Worm (Caenorhabditis elegans): ENCODE data around the gene Y105C5B.8.
A peak's percentile ranks its signal among the peaks of the same experiment; 100 is the strongest.

Gene Y105C5B.8

ce11 chrIV:15930281-15930680 lies 3.6 kb upstream of the Y105C5B.8 start, which contains the start of gene Y105C5B.9:
Gene Y105C5B.9 (plus strand): TSS chrIV:15930581.
- TF ChIP-seq T22C8.4 (GFP tag; IDR thresholded peaks at IDR 0.05) (no peak), ztf-23 (GFP tag; IDR thresholded peaks at IDR 0.05) (no peak), ztf-29 (GFP tag; IDR thresholded peaks at IDR 0.05) (no peak), klf-2 (GFP tag; conservative IDR thresholded peaks at IDR 0.05) (no peak), tab-1 (GFP tag; IDR thresholded peaks at IDR 0.05) (no peak), cog-1 (tag; optimal IDR thresholded peaks at IDR 0.05) (no peak), ref-1 (GFP tag; conservative IDR thresholded peaks at IDR 0.05) (no peak), med-1 (GFP tag; optimal IDR thresholded peaks at IDR 0.05; ENCODE audit: insufficient read depth) (no peak), flt-1 (GFP tag; IDR thresholded peaks at IDR 0.05) (no peak)

DNA sequence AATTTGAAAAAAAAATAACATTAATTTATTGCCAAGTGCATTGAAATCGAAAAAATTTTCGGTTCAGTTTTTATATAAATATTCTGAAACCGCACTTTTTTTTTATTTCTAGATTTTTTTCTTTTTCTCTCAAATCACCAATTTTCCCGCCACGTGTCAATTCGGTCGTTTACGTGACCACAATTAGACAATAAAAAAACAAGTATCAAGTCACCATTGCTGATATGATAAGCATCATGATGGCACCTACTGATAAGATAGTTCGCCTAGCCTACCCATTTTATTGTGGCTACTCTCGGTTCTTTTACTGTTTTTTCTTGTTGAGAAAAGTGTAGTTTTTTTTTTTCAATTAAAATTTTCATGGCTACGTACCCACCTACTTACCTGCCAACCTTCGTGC lies 3.2 kb upstream of the Y105C5B.8 start:
- TF ChIP-seq flt-1 (GFP tag; IDR thresholded peaks at IDR 0.05): no peak
- no peak for TF ChIP-seq cog-1 (tag; optimal IDR thresholded peaks at IDR 0.05)
- no peak for TF ChIP-seq T22C8.4 (GFP tag; IDR thresholded peaks at IDR 0.05)
- no peak for TF ChIP-seq ref-1 (GFP tag; conservative IDR thresholded peaks at IDR 0.05)
- TF ChIP-seq klf-2 (GFP tag; conservative IDR thresholded peaks at IDR 0.05): no peak
- TF ChIP-seq tab-1 (GFP tag; IDR thresholded peaks at IDR 0.05): no peak
- no peak for TF ChIP-seq med-1 (GFP tag; optimal IDR thresholded peaks at IDR 0.05; ENCODE audit: insufficient read depth)
- no peak for TF ChIP-seq ztf-29 (GFP tag; IDR thresholded peaks at IDR 0.05)
- no peak for TF ChIP-seq ztf-23 (GFP tag; IDR thresholded peaks at IDR 0.05)

DNA sequence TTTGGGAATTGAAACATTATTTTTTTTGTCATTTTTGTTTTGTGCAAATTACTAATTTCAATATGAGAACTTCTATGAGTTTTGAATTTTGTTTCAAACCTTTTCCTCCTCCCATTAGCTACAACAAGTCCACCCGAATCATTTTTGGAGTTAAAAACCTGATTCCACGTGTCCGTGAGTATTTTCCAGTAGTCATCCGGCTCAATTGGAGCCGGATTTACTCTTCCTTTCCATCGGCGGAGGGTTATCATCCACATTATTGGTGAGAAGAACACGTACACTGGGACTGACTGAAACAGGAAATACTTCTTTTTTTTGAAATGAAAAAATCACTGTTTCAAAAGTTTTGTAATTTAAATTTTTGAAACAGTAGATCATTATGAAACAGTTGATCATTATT lies 3.6 kb downstream of the Y105C5B.8 start:
- TF ChIP-seq klf-2 (GFP tag; conservative IDR thresholded peaks at IDR 0.05): no peak
- TF ChIP-seq ztf-23 (GFP tag; IDR thresholded peaks at IDR 0.05): no peak
- no peak for TF ChIP-seq cog-1 (tag; optimal IDR thresholded peaks at IDR 0.05)
- no peak for TF ChIP-seq flt-1 (GFP tag; IDR thresholded peaks at IDR 0.05)
- TF ChIP-seq ref-1 (GFP tag; conservative IDR thresholded peaks at IDR 0.05): no peak
- no peak for TF ChIP-seq med-1 (GFP tag; optimal IDR thresholded peaks at IDR 0.05; ENCODE audit: insufficient read depth)
- TF ChIP-seq ztf-29 (GFP tag; IDR thresholded peaks at IDR 0.05): no peak
- TF ChIP-seq tab-1 (GFP tag; IDR thresholded peaks at IDR 0.05): no peak
- no peak for TF ChIP-seq T22C8.4 (GFP tag; IDR thresholded peaks at IDR 0.05)

DNA sequence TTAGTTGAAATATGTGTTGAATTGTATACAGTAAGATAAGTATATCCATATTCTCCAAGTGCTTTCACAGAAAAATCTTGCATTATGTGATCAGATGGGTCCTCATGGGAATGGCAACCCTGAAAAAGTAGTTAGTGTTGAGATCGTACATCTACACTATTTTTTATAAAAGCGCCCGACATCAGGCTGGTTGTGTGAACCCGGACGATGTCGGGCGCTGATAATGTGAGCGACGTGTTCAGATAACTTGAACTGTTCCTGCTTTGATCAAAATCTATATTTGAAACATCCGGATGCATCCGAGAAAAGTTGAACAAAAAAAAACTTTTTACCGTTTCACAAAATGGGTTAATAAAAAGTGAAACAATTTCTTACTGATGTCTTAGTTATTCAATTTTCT lies 11.6 kb downstream of the Y105C5B.8 start:
- no peak for TF ChIP-seq klf-2 (GFP tag; conservative IDR thresholded peaks at IDR 0.05)
- no peak for TF ChIP-seq ref-1 (GFP tag; conservative IDR thresholded peaks at IDR 0.05)
- no peak for TF ChIP-seq ztf-23 (GFP tag; IDR thresholded peaks at IDR 0.05)
- no peak for TF ChIP-seq ztf-29 (GFP tag; IDR thresholded peaks at IDR 0.05)
- TF ChIP-seq med-1 (GFP tag; optimal IDR thresholded peaks at IDR 0.05; ENCODE audit: insufficient read depth): no peak
- no peak for TF ChIP-seq flt-1 (GFP tag; IDR thresholded peaks at IDR 0.05)
- no peak for TF ChIP-seq tab-1 (GFP tag; IDR thresholded peaks at IDR 0.05)
- TF ChIP-seq cog-1 (tag; optimal IDR thresholded peaks at IDR 0.05): no peak
- TF ChIP-seq T22C8.4 (GFP tag; IDR thresholded peaks at IDR 0.05): no peak

ce11 chrIV:15908251-15908650 lies 18.4 kb downstream of the Y105C5B.8 start:
- TF ChIP-seq ztf-29 (GFP tag; IDR thresholded peaks at IDR 0.05) (no peak), T22C8.4 (GFP tag; IDR thresholded peaks at IDR 0.05) (no peak), ztf-23 (GFP tag; IDR thresholded peaks at IDR 0.05) (no peak), med-1 (GFP tag; optimal IDR thresholded peaks at IDR 0.05; ENCODE audit: insufficient read depth) (no peak), flt-1 (GFP tag; IDR thresholded peaks at IDR 0.05) (no peak), cog-1 (tag; optimal IDR thresholded peaks at IDR 0.05) (no peak), ref-1 (GFP tag; conservative IDR thresholded peaks at IDR 0.05) (no peak), tab-1 (GFP tag; IDR thresholded peaks at IDR 0.05) (no peak), klf-2 (GFP tag; conservative IDR thresholded peaks at IDR 0.05) (no peak)

DNA sequence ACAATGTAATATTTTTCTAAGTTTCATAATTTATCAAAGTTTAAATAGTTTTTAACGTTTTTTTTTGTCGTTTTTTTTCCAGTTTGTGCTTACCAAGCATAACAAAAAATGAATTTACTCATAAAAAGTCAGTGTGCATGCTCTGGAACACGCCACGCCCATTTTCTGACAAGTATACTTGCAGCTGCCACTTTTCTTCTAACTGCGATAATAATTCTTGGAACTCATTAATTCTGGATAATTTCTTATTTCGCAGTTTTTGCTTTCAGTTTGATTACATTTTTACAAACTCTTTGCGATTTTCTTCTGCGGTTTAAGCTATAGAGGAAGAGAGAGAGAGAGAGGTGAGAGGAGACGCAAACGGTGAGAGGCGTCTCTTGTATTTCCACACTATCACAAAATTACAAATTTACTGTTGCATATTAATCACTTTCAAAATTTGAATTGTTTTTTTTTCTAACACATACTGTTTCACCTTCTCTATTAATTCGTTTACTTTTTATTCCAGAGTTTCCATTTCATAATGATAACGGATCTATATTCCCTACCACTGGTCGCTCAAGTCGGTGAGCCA lies 20.5 kb downstream of the Y105C5B.8 start, which contains the start of gene srv-15:
TSS of gene srv-15 (plus strand) at position 524 of the 574 bp plus-strand sequence.
- TF ChIP-seq ztf-23 (GFP tag; IDR thresholded peaks at IDR 0.05): no peak
- TF ChIP-seq ztf-29 (GFP tag; IDR thresholded peaks at IDR 0.05): no peak
- no peak for TF ChIP-seq klf-2 (GFP tag; conservative IDR thresholded peaks at IDR 0.05)
- no peak for TF ChIP-seq tab-1 (GFP tag; IDR thresholded peaks at IDR 0.05)
- TF ChIP-seq flt-1 (GFP tag; IDR thresholded peaks at IDR 0.05): no peak
- TF ChIP-seq T22C8.4 (GFP tag; IDR thresholded peaks at IDR 0.05): no peak
- TF ChIP-seq ref-1 (GFP tag; conservative IDR thresholded peaks at IDR 0.05): no peak
- TF ChIP-seq med-1 (GFP tag; optimal IDR thresholded peaks at IDR 0.05; ENCODE audit: insufficient read depth): no peak
- no peak for TF ChIP-seq cog-1 (tag; optimal IDR thresholded peaks at IDR 0.05)

DNA sequence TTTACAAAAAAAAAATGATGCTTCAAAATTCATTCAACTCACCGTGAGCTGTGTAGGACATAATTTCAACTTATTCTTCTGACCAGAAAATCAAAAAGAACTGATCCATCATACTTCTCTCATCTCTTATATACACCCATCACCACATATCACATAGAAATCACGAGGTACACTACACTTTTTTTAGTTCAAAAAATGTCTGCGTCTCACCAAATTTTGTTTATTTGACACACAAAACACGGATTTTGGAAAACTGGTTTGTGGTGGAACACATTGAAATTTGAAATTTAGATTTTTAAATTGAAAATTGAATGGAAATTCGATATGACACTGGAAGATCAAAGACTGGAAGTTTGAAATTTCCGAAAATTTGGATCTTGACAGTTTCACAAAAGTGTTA lies 25.5 kb downstream of the Y105C5B.8 start, which contains the start of gene Y105C5B.5:
TSS of gene Y105C5B.5 (minus strand) at position 103 of the 400 bp plus-strand sequence.
- TF ChIP-seq ztf-29 (GFP tag; IDR thresholded peaks at IDR 0.05) (no peak), tab-1 (GFP tag; IDR thresholded peaks at IDR 0.05) (no peak), cog-1 (tag; optimal IDR thresholded peaks at IDR 0.05) (no peak), med-1 (GFP tag; optimal IDR thresholded peaks at IDR 0.05; ENCODE audit: insufficient read depth) (no peak), flt-1 (GFP tag; IDR thresholded peaks at IDR 0.05) (no peak), ztf-23 (GFP tag; IDR thresholded peaks at IDR 0.05) (no peak), klf-2 (GFP tag; conservative IDR thresholded peaks at IDR 0.05) (no peak), T22C8.4 (GFP tag; IDR thresholded peaks at IDR 0.05) (no peak), ref-1 (GFP tag; conservative IDR thresholded peaks at IDR 0.05) (no peak)

DNA sequence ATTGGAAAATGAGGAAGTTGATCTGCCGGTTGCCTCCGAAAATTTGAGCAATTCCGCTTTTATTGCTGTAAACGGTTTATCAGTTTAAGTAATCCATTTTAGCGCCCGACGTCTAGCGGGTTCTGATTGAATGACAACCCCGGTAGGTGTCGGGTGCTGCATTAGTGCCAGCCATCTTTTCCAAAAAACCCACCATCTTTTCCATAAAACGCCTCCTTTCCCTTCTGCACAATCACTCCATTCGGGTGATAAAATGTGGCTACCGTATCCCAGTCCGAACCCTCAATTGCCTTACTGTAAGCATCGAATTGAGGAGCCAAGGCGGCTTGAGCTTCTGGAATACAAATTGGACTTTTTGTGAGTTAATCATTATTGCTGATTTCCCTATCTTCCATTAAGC lies 26.5 kb downstream of the Y105C5B.8 start:
- TF ChIP-seq ztf-23 (GFP tag; IDR thresholded peaks at IDR 0.05) (no peak), ztf-29 (GFP tag; IDR thresholded peaks at IDR 0.05) (no peak), cog-1 (tag; optimal IDR thresholded peaks at IDR 0.05) (no peak), tab-1 (GFP tag; IDR thresholded peaks at IDR 0.05) (no peak), T22C8.4 (GFP tag; IDR thresholded peaks at IDR 0.05) (no peak), med-1 (GFP tag; optimal IDR thresholded peaks at IDR 0.05; ENCODE audit: insufficient read depth) (no peak), ref-1 (GFP tag; conservative IDR thresholded peaks at IDR 0.05) (no peak)

DNA sequence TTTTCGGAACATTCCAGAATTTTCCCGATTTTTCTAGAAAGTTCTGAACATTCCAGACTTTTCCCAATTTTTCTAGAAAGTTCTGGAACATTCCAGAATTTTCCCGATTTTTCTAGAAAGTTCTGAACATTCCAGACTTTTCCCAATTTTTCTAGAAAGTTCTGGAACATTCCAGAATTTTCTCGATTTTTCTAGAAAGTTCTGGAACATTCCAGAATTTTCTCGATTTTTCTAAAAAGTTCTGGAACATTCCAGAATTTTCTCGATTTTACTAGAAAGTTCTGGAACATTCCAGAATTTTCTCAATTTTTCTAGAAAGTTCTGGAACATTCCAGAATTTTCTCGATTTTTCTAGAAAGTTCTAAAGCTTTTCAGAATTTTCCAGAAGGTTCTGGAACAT lies 30.8 kb downstream of the Y105C5B.8 start:
- TF ChIP-seq flt-1 (GFP tag; IDR thresholded peaks at IDR 0.05): peak; percentile 98
- peak; percentile 74 for TF ChIP-seq ref-1 (GFP tag; conservative IDR thresholded peaks at IDR 0.05)
- TF ChIP-seq ztf-23 (GFP tag; IDR thresholded peaks at IDR 0.05): peak; percentile 71; the same call in 1 of the 2 replicates

DNA sequence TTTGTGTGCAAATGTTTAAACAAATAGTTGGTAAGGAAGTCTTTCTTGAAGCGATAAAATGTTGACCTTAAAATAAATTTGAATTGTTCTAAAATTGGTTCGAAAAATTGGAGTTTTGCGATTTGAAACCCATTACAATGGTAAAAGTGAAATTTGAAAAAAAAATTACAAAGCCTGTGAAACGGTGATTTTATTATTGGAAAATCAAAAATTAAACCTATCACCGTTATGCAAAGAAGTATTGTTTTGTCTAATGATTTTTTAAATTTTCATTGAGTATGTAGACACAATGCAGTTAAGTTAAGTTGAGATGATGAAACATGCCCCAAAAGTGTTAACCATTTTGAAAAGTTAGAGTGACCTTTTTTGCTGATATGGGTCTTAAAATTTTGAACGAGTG lies 31.8 kb downstream of the Y105C5B.8 start:
- TF ChIP-seq cog-1 (tag; optimal IDR thresholded peaks at IDR 0.05) (no peak), ztf-29 (GFP tag; IDR thresholded peaks at IDR 0.05) (no peak), klf-2 (GFP tag; conservative IDR thresholded peaks at IDR 0.05) (no peak), T22C8.4 (GFP tag; IDR thresholded peaks at IDR 0.05) (no peak), med-1 (GFP tag; optimal IDR thresholded peaks at IDR 0.05; ENCODE audit: insufficient read depth) (no peak), ztf-23 (GFP tag; IDR thresholded peaks at IDR 0.05) (no peak), ref-1 (GFP tag; conservative IDR thresholded peaks at IDR 0.05) (no peak), flt-1 (GFP tag; IDR thresholded peaks at IDR 0.05) (no peak), tab-1 (GFP tag; IDR thresholded peaks at IDR 0.05) (no peak)

All from whole organism, midembryonic.